Fruit fly (Drosophila melanogaster) whole organism, embryonic: ENCODE measurements around the gene CG45544.

ENCODE experiments used
- Abd-B ChIP-seq: fragments of 200-800 bp; sonication (Bioruptor generic); optimal IDR thresholded peaks from 2 replicates; lab custom pipeline; 2018; ENCODE audit warnings: missing biosample characterization, mild to moderate bottlenecking, missing genetic modification characterization, moderate library complexity
- Antp ChIP-seq: fragments of 200-800 bp; sonication (Bioruptor generic); optimal IDR thresholded peaks from 3 replicates; lab custom pipeline; 2016; ENCODE audit warnings: missing biosample characterization, missing genetic modification characterization
- CG11085 ChIP-seq: fragments of 200-800 bp; sonication (Bioruptor generic); IDR thresholded peaks from 2 replicates; pipeline ENCODE4 v1.3.6; 2022; ENCODE audit warnings: missing biosample characterization, missing genetic modification characterization
- CG11560 ChIP-seq: fragments of 200-800 bp; sonication (Bioruptor generic); IDR thresholded peaks from 3 replicates; pipeline ENCODE4 v1.3.6; 2022; ENCODE audit warnings: missing biosample characterization, missing genetic modification characterization
- CG12236 ChIP-seq: fragments of 200-800 bp; sonication (Bioruptor generic); optimal IDR thresholded peaks from 2 replicates; lab custom pipeline; 2016; ENCODE audit warnings: missing biosample characterization, missing genetic modification characterization
- CG12391 ChIP-seq: fragments of 200-800 bp; sonication (Bioruptor generic); optimal IDR thresholded peaks from 3 replicates; lab custom pipeline; 2018; ENCODE audit warnings: missing biosample characterization, mild to moderate bottlenecking, missing genetic modification characterization, moderate library complexity
- CG13296 ChIP-seq: fragments of 200-800 bp; sonication (Bioruptor generic); optimal IDR thresholded peaks from 3 replicates; lab custom pipeline; 2018; ENCODE audit warnings: missing biosample characterization, mild to moderate bottlenecking, missing genetic modification characterization
- CG1647 ChIP-seq: fragments of 200-800 bp; sonication (Bioruptor generic); optimal IDR thresholded peaks from 3 replicates; lab custom pipeline; 2016; ENCODE audit warnings: missing biosample characterization, missing genetic modification characterization
- CG17186 ChIP-seq: fragments of 200-800 bp; sonication (Bioruptor generic); optimal IDR thresholded peaks from 3 replicates; lab custom pipeline; 2017; ENCODE audit warnings: missing biosample characterization, missing genetic modification reagents, missing genetic modification characterization
- CG17328 ChIP-seq: fragments of 200-800 bp; sonication (Bioruptor generic); IDR thresholded peaks from 2 replicates; pipeline ENCODE4 v1.3.6; 2022; ENCODE audit warnings: missing biosample characterization, missing genetic modification characterization
- CG17612 ChIP-seq: fragments of 200-800 bp; sonication (Bioruptor generic); IDR thresholded peaks from 2 replicates; pipeline ENCODE4 v1.3.6; 2022; ENCODE audit warnings: missing biosample characterization, missing genetic modification characterization
- CG17912 ChIP-seq: fragments of 200-800 bp; sonication (Bioruptor generic); optimal IDR thresholded peaks from 2 replicates; lab custom pipeline; 2018; ENCODE audit warnings: missing biosample characterization, mild to moderate bottlenecking, missing genetic modification characterization
- CG18599 ChIP-seq: fragments of 200-800 bp; sonication (Bioruptor generic); optimal IDR thresholded peaks from 3 replicates; lab custom pipeline; 2017; ENCODE audit warnings: missing biosample characterization, missing genetic modification characterization, mild to moderate bottlenecking, moderate library complexity, missing genetic modification reagents
- CG2129 ChIP-seq: fragments of 200-800 bp; sonication (Bioruptor generic); IDR thresholded peaks from 2 replicates; pipeline ENCODE4 v1.3.6; 2022; ENCODE audit warnings: missing biosample characterization, missing genetic modification characterization; ENCODE audit not compliant: partially characterized antibody
- CG2199 ChIP-seq: fragments of 200-800 bp; sonication (Bioruptor generic); IDR thresholded peaks from 3 replicates; pipeline ENCODE4 v1.3.6; 2022; ENCODE audit warnings: missing biosample characterization, missing genetic modification characterization
- CG4617 ChIP-seq: fragments of 200-800 bp; sonication (Bioruptor generic); optimal IDR thresholded peaks from 3 replicates; lab custom pipeline; 2016; ENCODE audit warnings: missing biosample characterization, missing genetic modification characterization, borderline replicate concordance
- CG6683 ChIP-seq: fragments of 200-800 bp; sonication (Bioruptor generic); optimal IDR thresholded peaks from 2 replicates; lab custom pipeline; 2017; ENCODE audit warnings: missing biosample characterization, mild to moderate bottlenecking, missing genetic modification characterization, missing genetic modification reagents
- CG7786 ChIP-seq: fragments of 200-800 bp; sonication (Bioruptor generic); optimal IDR thresholded peaks from 2 replicates; lab custom pipeline; 2016; ENCODE audit warnings: missing biosample characterization, missing genetic modification characterization
- CG9609 ChIP-seq: fragments of 200-800 bp; sonication (Bioruptor generic); optimal IDR thresholded peaks from 3 replicates; lab custom pipeline; 2016; ENCODE audit warnings: missing biosample characterization, missing genetic modification characterization
- Gsc ChIP-seq: fragments of 200-800 bp; sonication (Bioruptor generic); IDR thresholded peaks from 2 replicates; pipeline ENCODE4 v1.3.6; 2022; ENCODE audit warnings: missing biosample characterization, missing genetic modification characterization
- H15 ChIP-seq: fragments of 200-800 bp; sonication (Bioruptor generic); IDR thresholded peaks from 3 replicates; pipeline ENCODE4 v1.3.6; 2022; ENCODE audit warnings: missing biosample characterization, missing genetic modification characterization
- NC2α ChIP-seq: fragments of 200-800 bp; sonication (Bioruptor generic); optimal IDR thresholded peaks from 2 replicates; lab custom pipeline; 2016; ENCODE audit warnings: missing biosample characterization, missing genetic modification characterization
- NC2β ChIP-seq: fragments of 200-800 bp; sonication (Bioruptor generic); optimal IDR thresholded peaks from 2 replicates; lab custom pipeline; 2016; ENCODE audit warnings: missing biosample characterization, missing genetic modification characterization
- Pdp1 ChIP-seq, 2 experiments: fragments of 200-800 bp; sonication (Bioruptor generic); optimal IDR thresholded peaks; 3 replicates each; lab custom pipeline; 2016; ENCODE audit warnings: missing biosample characterization in 2 of 2, missing genetic modification characterization in 2 of 2, mild to moderate bottlenecking in 1 of 2, moderate library complexity in 1 of 2
- Ptx1 ChIP-seq: fragments of 200-800 bp; sonication (Bioruptor generic); IDR thresholded peaks from 2 replicates; pipeline ENCODE4 v1.3.6; 2022; ENCODE audit warnings: missing biosample characterization, missing genetic modification characterization
- Side ChIP-seq: fragments of 200-800 bp; sonication (Bioruptor generic); optimal IDR thresholded peaks from 2 replicates; lab custom pipeline; 2016; ENCODE audit warnings: missing biosample characterization, missing genetic modification characterization
- Sox102F ChIP-seq: fragments of 200-800 bp; sonication (Bioruptor generic); optimal IDR thresholded peaks from 2 replicates; lab custom pipeline; 2018; ENCODE audit warnings: missing biosample characterization, mild to moderate bottlenecking, missing genetic modification characterization, moderate library complexity
- Tbp ChIP-seq: fragments of >200 bp; optimal IDR thresholded peaks from 2 replicates; lab custom pipeline; 2018; ENCODE audit warnings: missing biosample characterization, missing genetic modification characterization
- Xbp1 ChIP-seq: fragments of 200-800 bp; sonication (Bioruptor generic); optimal IDR thresholded peaks from 3 replicates; lab custom pipeline; 2016; ENCODE audit warnings: missing biosample characterization, mild to moderate bottlenecking, missing genetic modification characterization
- bsh ChIP-seq, 2 experiments: fragments of 200-800 bp; sonication (Bioruptor generic); optimal IDR thresholded peaks; 2 replicates each; lab custom pipeline; 2017 to 2018; ENCODE audit warnings: mild to moderate bottlenecking in 2 of 2, missing biosample characterization in 2 of 2, missing genetic modification characterization in 2 of 2, moderate library complexity in 1 of 2
- crp ChIP-seq, 2 experiments: fragments of 200-800 bp; sonication (Bioruptor generic); optimal IDR thresholded peaks; 2 replicates in 1 of 2; 3 replicates in 1 of 2; lab custom pipeline; 2017; ENCODE audit warnings: missing biosample characterization in 2 of 2, missing genetic modification characterization in 2 of 2, mild to moderate bottlenecking in 1 of 2, moderate library complexity in 1 of 2
- dimm ChIP-seq: fragments of 200-800 bp; sonication (Bioruptor generic); IDR thresholded peaks from 2 replicates; pipeline ENCODE4 v1.3.6; 2022; ENCODE audit warnings: missing biosample characterization, missing genetic modification characterization
- dysf ChIP-seq: fragments of 200-800 bp; sonication (Bioruptor generic); IDR thresholded peaks from 3 replicates; pipeline ENCODE4 v1.3.6; 2022; ENCODE audit warnings: missing biosample characterization, missing genetic modification characterization
- gem ChIP-seq: fragments of 200-800 bp; sonication (Bioruptor generic); optimal IDR thresholded peaks from 2 replicates; lab custom pipeline; 2019; ENCODE audit warnings: missing biosample characterization, mild to moderate bottlenecking, missing genetic modification characterization, moderate library complexity
- grau ChIP-seq: fragments of 200-800 bp; optimal IDR thresholded peaks from 3 replicates; lab custom pipeline; 2019; ENCODE audit warnings: missing biosample characterization, mild to moderate bottlenecking, missing genetic modification characterization, moderate library complexity
- kay ChIP-seq: fragments of 200-800 bp; sonication (Bioruptor generic); optimal IDR thresholded peaks from 2 replicates; lab custom pipeline; 2016; ENCODE audit warnings: missing biosample characterization, missing genetic modification characterization
- lab ChIP-seq: fragments of 200-800 bp; sonication (Bioruptor generic); optimal IDR thresholded peaks from 3 replicates; lab custom pipeline; 2017; ENCODE audit warnings: missing biosample characterization, missing genetic modification characterization, mild to moderate bottlenecking, moderate library complexity, missing genetic modification reagents
- org-1 ChIP-seq: fragments of 200-800 bp; sonication (Bioruptor generic); optimal IDR thresholded peaks from 2 replicates; lab custom pipeline; 2017; ENCODE audit warnings: missing biosample characterization, missing genetic modification characterization
- run ChIP-seq: fragments of 200-800 bp; sonication (Bioruptor generic); optimal IDR thresholded peaks from 3 replicates; lab custom pipeline; 2018; ENCODE audit warnings: missing biosample characterization, mild to moderate bottlenecking, missing genetic modification characterization
- sc ChIP-seq, 3 experiments: fragments of >200 bp in 2 of 3; fragments of 200-800 bp in 1 of 3; sonication (Bioruptor generic) in 1 of 3; optimal IDR thresholded peaks; 2 replicates in 2 of 3; 3 replicates in 1 of 3; lab custom pipeline; 2017; ENCODE audit warnings: mild to moderate bottlenecking in 1 of 3, missing biosample characterization in 1 of 3, missing genetic modification characterization in 1 of 3, missing genetic modification reagents in 1 of 3
- shn ChIP-seq: fragments of 200-800 bp; sonication (Bioruptor generic); optimal IDR thresholded peaks from 3 replicates; lab custom pipeline; 2016; ENCODE audit warnings: missing biosample characterization, missing genetic modification characterization
- sisA ChIP-seq: fragments of 200-800 bp; sonication (Bioruptor generic); IDR thresholded peaks from 2 replicates; pipeline ENCODE4 v1.3.6; 2022; ENCODE audit warnings: missing biosample characterization, missing genetic modification characterization
- slbo ChIP-seq: fragments of 200-800 bp; sonication (Bioruptor generic); IDR thresholded peaks from 2 replicates; pipeline ENCODE4 v1.3.6; 2022; ENCODE audit warnings: missing biosample characterization, missing genetic modification characterization
- stc ChIP-seq: fragments of 200-800 bp; sonication (Bioruptor generic); IDR thresholded peaks from 2 replicates; pipeline ENCODE4 v1.3.6; 2022; ENCODE audit warnings: missing biosample characterization, missing genetic modification characterization
- tll ChIP-seq, 2 experiments: fragments of 200-800 bp in 1 of 2; fragments of >200 bp in 1 of 2; sonication (Bioruptor generic) in 1 of 2; optimal IDR thresholded peaks; 2 replicates each; lab custom pipeline; 2017 to 2019; ENCODE audit warnings: missing biosample characterization in 2 of 2, missing genetic modification characterization in 2 of 2, mild to moderate bottlenecking in 1 of 2, moderate library complexity in 1 of 2
- tna ChIP-seq: fragments of 200-800 bp; sonication (Bioruptor generic); IDR thresholded peaks from 2 replicates; pipeline ENCODE4 v1.3.6; 2022; ENCODE audit warnings: missing biosample characterization, missing genetic modification characterization; ENCODE audit not compliant: partially characterized antibody
- toy ChIP-seq: fragments of 200-800 bp; sonication (Bioruptor generic); IDR thresholded peaks from 2 replicates; pipeline ENCODE4 v1.3.6; 2022; ENCODE audit warnings: missing biosample characterization, missing genetic modification characterization
- zen2 ChIP-seq: fragments of 200-800 bp; sonication (Bioruptor generic); IDR thresholded peaks from 3 replicates; pipeline ENCODE4 v1.3.6; 2022; ENCODE audit warnings: missing biosample characterization, missing genetic modification characterization; ENCODE audit not compliant: partially characterized antibody

CG45544 gene

DNA sequence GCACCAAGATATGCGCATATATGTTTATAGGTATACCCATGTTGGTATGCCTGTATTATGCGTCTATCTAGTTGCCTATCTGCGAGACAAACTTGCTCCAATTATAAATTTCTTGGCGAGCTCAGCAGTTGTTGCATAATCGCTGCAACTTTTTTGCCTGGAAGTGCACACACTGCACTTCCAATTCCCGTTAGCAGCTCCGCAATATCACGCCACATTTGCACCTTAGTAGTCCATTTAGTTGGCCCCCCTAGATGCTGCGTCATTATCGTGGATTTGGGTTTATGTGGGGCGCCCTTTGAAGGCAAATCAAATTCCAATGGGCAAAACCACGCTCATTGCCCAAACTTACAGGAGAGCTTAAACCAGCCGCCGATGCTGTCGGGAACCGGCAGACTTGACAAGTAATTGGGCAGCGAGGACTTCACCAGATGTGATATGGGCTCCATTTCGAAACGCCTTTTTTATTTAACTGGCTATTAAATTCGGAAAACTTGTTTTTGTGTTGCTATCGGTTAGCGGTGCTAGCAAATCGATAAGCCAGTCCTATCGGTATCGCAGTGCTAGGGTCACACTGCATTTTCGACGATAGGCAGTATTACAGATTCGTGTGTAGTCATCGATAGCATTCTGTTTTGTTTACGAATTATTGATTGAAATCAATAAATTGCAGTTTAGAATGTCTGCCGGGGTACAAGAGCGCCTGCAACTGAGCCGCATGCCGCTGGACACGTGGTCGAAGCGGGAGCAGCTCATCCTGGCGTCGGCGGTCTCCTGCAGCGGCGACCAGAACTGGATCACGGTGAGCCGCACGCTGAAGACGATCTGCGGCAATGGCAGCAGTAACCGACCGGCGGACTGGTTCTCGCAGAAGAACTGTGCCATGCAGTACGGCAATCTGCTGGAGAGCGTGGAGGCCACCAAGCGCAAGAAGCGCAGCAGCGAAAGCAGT, 33.1 kb upstream of the CG45544 start, which contains the start of the genes Cisd2 and Brd8 (continued):
- TF ChIP-seq sc (optimal IDR thresholded peaks at IDR 0.05; lab: Kevin White, UChicago) (no peak), sc (GFP tag; optimal IDR thresholded peaks at IDR 0.05; lab: Kevin White, UChicago) (no peak), CG9609 (GFP tag; lab: Kevin White, UChicago) (no peak), stc (GFP tag; lab: Robert Waterston, UW) (no peak), CG2129 (peak; percentile 74; the same call in 1 of the 2 replicates), tna (peak; percentile 97), Xbp1 (no peak), CG11560 (peak; percentile 76; the same call in 2 of the 3 replicates), crp (GFP tag; optimal IDR thresholded peaks at IDR 0.05; lab: Kevin White, UChicago) (no peak), NC2β (GFP tag; lab: Kevin White, UChicago) (no peak), NC2α (GFP tag; lab: Kevin White, UChicago) (no peak), Gsc (GFP tag; lab: Robert Waterston, UW) (no peak), CG17912 (no peak), Antp (GFP tag; lab: Kevin White, UChicago) (no peak), CG1647 (GFP tag; lab: Kevin White, UChicago) (no peak), H15 (GFP tag; lab: Robert Waterston, UW) (no peak), dysf (GFP tag; lab: Robert Waterston, UW) (no peak), CG7786 (GFP tag; lab: Kevin White, UChicago) (no peak), tll (GFP tag; optimal IDR thresholded peaks at IDR 0.05; lab: Kevin White, UChicago) (no peak), Ptx1 (GFP tag; lab: Robert Waterston, UW) (no peak), shn (GFP tag; lab: Kevin White, UChicago) (no peak), CG18599 (GFP tag; lab: Kevin White, UChicago) (no peak), CG12391 (no peak), lab (GFP tag; lab: Kevin White, UChicago) (no peak), org-1 (GFP tag; lab: Kevin White, UChicago) (no peak), CG12236 (no peak), CG6683 (no peak), CG2199 (GFP tag; lab: Robert Waterston, UW) (no peak), sisA (GFP tag; lab: Robert Waterston, UW) (no peak), CG11085 (GFP tag; lab: Robert Waterston, UW) (no peak), toy (GFP tag; lab: Robert Waterston, UW) (no peak), CG4617 (GFP tag; lab: Kevin White, UChicago) (peak; percentile 85), Sox102F (GFP tag; lab: Kevin White, UChicago) (no peak), Pdp1 (GFP tag; optimal IDR thresholded peaks at IDR 0.05; lab: Kevin White, UChicago) (peak in 1 of 2 experiments; percentile 94), run (no peak), dimm (GFP tag; lab: Robert Waterston, UW) (no peak), kay (GFP tag; lab: Kevin White, UChicago) (no peak), bsh (GFP tag; optimal IDR thresholded peaks at IDR 0.05; lab: Kevin White, UChicago) (no peak), gem (tag; lab: Kevin White, UChicago) (no peak), Side (GFP tag; lab: Kevin White, UChicago) (no peak), Abd-B (GFP tag; lab: Kevin White, UChicago) (peak; percentile 31), CG17612 (no peak), CG17186 (peak; percentile 89), Tbp (no peak), slbo (GFP tag; lab: Robert Waterston, UW) (peak; percentile 25; the same call in 1 of the 2 replicates), grau (tag; lab: Kevin White, UChicago) (peak; percentile 8), zen2 (GFP tag; lab: Robert Waterston, UW) (peak; percentile 96), CG13296 (GFP tag; lab: Kevin White, UChicago) (no peak), CG17328 (GFP tag; lab: Robert Waterston, UW) (no peak)
